Worm (Caenorhabditis elegans): ENCODE results near the gene F40G9.17.

ce11 chrIII:209695-210091, 15.4 kb downstream of the F40G9.17 start, which contains the start of gene klp-20:
- TF ChIP-seq dmd-4 (tag; optimal IDR thresholded peaks at IDR 0.05) (no peak), fos-1 (tag; optimal IDR thresholded peaks at IDR 0.05) (no peak)

All from whole organism, L2 larva.